Fruit fly (Drosophila melanogaster): Measurements from ENCODE around the gene HDAC6.

DNA sequence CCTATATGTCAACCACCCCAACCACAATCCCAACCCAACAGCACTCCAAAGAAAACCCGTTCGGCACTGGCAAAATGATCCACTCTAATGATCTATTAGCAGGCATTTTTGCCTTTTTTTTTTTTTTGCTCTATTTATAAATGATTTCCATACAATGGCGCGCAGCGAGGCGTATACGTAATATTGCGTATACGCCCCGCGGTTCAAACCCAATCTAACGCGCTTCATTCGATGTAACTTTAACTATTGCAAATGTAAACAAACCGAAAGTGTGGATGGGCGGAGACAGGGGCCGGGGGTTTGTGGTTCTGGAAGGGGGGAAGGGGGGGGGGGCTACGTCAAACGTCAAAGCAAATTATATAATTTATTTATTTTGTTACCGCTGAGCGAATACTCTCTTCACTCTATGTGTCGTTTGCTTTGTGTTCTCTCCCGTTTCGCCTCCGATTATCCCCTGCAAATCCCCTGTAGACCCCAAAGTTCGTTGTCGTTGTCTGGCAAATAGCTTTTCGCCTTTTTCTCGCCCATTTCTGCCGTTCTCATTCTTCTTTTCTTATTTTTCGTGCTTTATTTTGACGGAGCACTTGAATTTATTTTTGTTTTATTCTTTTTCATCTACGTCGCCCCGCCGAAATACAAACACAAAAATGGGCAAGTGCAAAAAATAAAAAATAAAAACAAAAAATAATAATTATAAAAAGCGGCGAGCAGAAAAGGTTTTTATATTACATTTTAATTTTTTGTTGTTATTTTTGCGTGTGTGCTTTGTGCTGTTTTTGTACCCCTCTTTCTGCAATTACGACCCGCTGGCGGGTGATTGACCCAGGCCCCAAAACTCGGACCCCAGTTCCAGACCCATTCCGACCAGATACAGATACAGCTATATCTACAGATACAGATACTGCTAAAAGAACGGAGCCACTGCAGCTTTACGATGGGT is 29.7 kb upstream of the HDAC6 start:
- TF ChIP-seq psq (optimal IDR thresholded peaks at IDR 0.05) = no peak
- TF ChIP-seq Dll (optimal IDR thresholded peaks at IDR 0.05) = no peak
- no peak for TF ChIP-seq EcR (GFP tag; optimal IDR thresholded peaks at IDR 0.05)
- TF ChIP-seq CG8478 (optimal IDR thresholded peaks at IDR 0.05) = no peak
